Worm (Caenorhabditis elegans): ENCODE data around the gene K09E2.1.

K09E2.1 gene

DNA sequence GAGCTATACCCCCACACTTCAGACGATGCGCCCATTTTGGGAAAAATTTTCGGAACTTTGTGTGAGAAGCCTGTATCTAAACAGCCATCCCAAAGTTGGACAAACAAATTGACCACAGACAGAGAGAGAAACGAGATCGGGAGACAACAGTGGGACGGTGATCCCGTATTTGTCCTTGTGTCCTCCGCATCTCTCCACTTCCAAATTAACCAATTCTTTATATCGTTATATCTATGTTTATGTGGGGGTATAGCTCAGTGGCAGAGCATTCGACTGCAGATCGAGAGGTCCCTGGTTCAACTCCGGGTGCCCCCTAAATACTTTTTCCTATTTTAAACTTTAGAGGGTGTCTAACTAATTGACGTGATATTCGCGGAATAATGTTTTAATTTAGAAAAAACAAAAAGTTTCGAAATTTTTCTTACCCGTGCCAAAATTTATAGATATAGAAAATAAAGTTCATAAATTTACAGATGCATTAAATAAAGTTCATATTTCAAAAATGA, 43.0 kb upstream of the K09E2.1 start (continued):
- TF ChIP-seq nhr-77 (tag; optimal IDR thresholded peaks at IDR 0.05), result no peak
- TF ChIP-seq nhr-11 (tag; optimal IDR thresholded peaks at IDR 0.05), result no peak
- peak in 1 of 2 experiments; percentile 84 for TF ChIP-seq daf-16 (GFP tag; optimal IDR thresholded peaks at IDR 0.05)
- peak; percentile 13 for TF ChIP-seq daf-16 (tag; optimal IDR thresholded peaks at IDR 0.05)
- no peak for TF ChIP-seq unc-130 (GFP tag; optimal IDR thresholded peaks at IDR 0.05)
- peak; percentile 39 for TF ChIP-seq F10B5.3 (tag; optimal IDR thresholded peaks at IDR 0.05)
- no peak for TF ChIP-seq R02D3.7 (tag; optimal IDR thresholded peaks at IDR 0.05)
- TF ChIP-seq zag-1 (tag; optimal IDR thresholded peaks at IDR 0.05), result no peak
- TF ChIP-seq zip-2 (tag; optimal IDR thresholded peaks at IDR 0.05), result peak; percentile 45
- TF ChIP-seq mdl-1 (tag; optimal IDR thresholded peaks at IDR 0.05), result no peak
- no peak; the same call in 1 of the 2 replicates for TF ChIP-seq madf-9 (GFP tag; conservative IDR thresholded peaks at IDR 0.05)
- TF ChIP-seq zip-11 (GFP tag; IDR thresholded peaks at IDR 0.05), result no peak; the same call in 1 of the 2 replicates
- TF ChIP-seq lin-13 (GFP tag; optimal IDR thresholded peaks at IDR 0.05), result no peak
- TF ChIP-seq ztf-7 (tag; optimal IDR thresholded peaks at IDR 0.05), result no peak
- TF ChIP-seq hlh-30 (tag; optimal IDR thresholded peaks at IDR 0.05; ENCODE audit: insufficient read depth), result peak; percentile 24
- no peak for TF ChIP-seq T26A8.4 (GFP tag; IDR thresholded peaks at IDR 0.05)
- no peak for TF ChIP-seq ceh-62 (tag; optimal IDR thresholded peaks at IDR 0.05)
- peak; percentile 88 for TF ChIP-seq F44E2.7 (GFP tag; IDR thresholded peaks at IDR 0.05)
- no peak for TF ChIP-seq dmd-9 (GFP tag; IDR thresholded peaks at IDR 0.05)
- peak; percentile 71; the same call in 1 of the 2 replicates for TF ChIP-seq Y105C5A.15 (GFP tag; IDR thresholded peaks at IDR 0.05)
- TF ChIP-seq F37D6.2 (tag; optimal IDR thresholded peaks at IDR 0.05), result no peak
- TF ChIP-seq Y75B8A.6 (GFP tag; IDR thresholded peaks at IDR 0.05), result no peak
- TF ChIP-seq daf-12 (tag; optimal IDR thresholded peaks at IDR 0.05), result no peak
- peak; percentile 67 for TF ChIP-seq arid-1 (GFP tag; conservative IDR thresholded peaks at IDR 0.05)
- no peak for TF ChIP-seq nhr-6 (tag; optimal IDR thresholded peaks at IDR 0.05)
- peak; percentile 55; the same call in 1 of the 2 replicates for TF ChIP-seq ZK337.2 (GFP tag; IDR thresholded peaks at IDR 0.05)
- no peak for TF ChIP-seq rbr-2 (tag; optimal IDR thresholded peaks at IDR 0.05)
- TF ChIP-seq nhr-10 (tag; optimal IDR thresholded peaks at IDR 0.05), result no peak
- no peak for TF ChIP-seq ama-1 (optimal IDR thresholded peaks at IDR 0.05)
- peak; percentile 85 for TF ChIP-seq snpc-1.2 (GFP tag; IDR thresholded peaks at IDR 0.05)
- peak; percentile 48; the same call in 1 of the 2 replicates for TF ChIP-seq php-3 (GFP tag; IDR thresholded peaks at IDR 0.05)
- no peak for TF ChIP-seq mep-1 (tag; optimal IDR thresholded peaks at IDR 0.05)
- no peak for TF ChIP-seq duxl-1 (tag; optimal IDR thresholded peaks at IDR 0.05; ENCODE audit: poor library complexity)
- no peak; the same call in 1 of the 2 replicates for TF ChIP-seq lin-38 (GFP tag; IDR thresholded peaks at IDR 0.05)
- TF ChIP-seq tag-97 (GFP tag; IDR thresholded peaks at IDR 0.05), result no peak
- TF ChIP-seq gei-8 (GFP tag; optimal IDR thresholded peaks at IDR 0.05), result no peak
- TF ChIP-seq F26F4.8 (GFP tag; conservative IDR thresholded peaks at IDR 0.05), result peak; percentile 93
- peak; percentile 25 for TF ChIP-seq ceh-32 (tag; optimal IDR thresholded peaks at IDR 0.05; ENCODE audit: poor library complexity)
- TF ChIP-seq hlh-11 (tag; optimal IDR thresholded peaks at IDR 0.05), result no peak
- TF ChIP-seq mdt-29 (GFP tag; IDR thresholded peaks at IDR 0.05), result no peak
- TF ChIP-seq aly-2 (tag; optimal IDR thresholded peaks at IDR 0.05), result no peak
- TF ChIP-seq Y48G9A.11 (GFP tag; IDR thresholded peaks at IDR 0.05), result peak; percentile 55; the same call in 1 of the 2 replicates
- no peak for TF ChIP-seq lin-15B (tag; optimal IDR thresholded peaks at IDR 0.05)
- no peak for TF ChIP-seq snpc-4 (tag; optimal IDR thresholded peaks at IDR 0.05)
- TF ChIP-seq jun-1 (tag; optimal IDR thresholded peaks at IDR 0.05), result no peak
- TF ChIP-seq hmg-1.1 (GFP tag; IDR thresholded peaks at IDR 0.05), result peak; percentile 39; the same call in 1 of the 2 replicates
- TF ChIP-seq unc-62 (GFP tag; optimal IDR thresholded peaks at IDR 0.05 in 1 of 2), result no peak
- TF ChIP-seq unc-62 (tag; optimal IDR thresholded peaks at IDR 0.05), result no peak
- no peak; the same call in 1 of the 2 replicates for TF ChIP-seq zfp-3 (GFP tag; conservative IDR thresholded peaks at IDR 0.05)
- peak; percentile 77; the same call in 1 of the 2 replicates for TF ChIP-seq daf-19 (GFP tag; conservative IDR thresholded peaks at IDR 0.05)
- no peak for TF ChIP-seq nhr-237 (tag; optimal IDR thresholded peaks at IDR 0.05)
